Fruit fly (Drosophila melanogaster) whole organism: ENCODE measurements around the gene Vps39.

Experiments
- CG8478 ChIP-seq: fragments of >200 bp; optimal IDR thresholded peaks from 2 replicates; lab custom pipeline; 2018; ENCODE audit warnings: inconsistent platforms
- Dll ChIP-seq: fragments of >200 bp; optimal IDR thresholded peaks from 2 replicates; lab custom pipeline; 2017
- EcR ChIP-seq, 2 experiments: fragments of >200 bp; optimal IDR thresholded peaks; 2 replicates each; lab custom pipeline; 2017; ENCODE audit warnings: missing biosample characterization in 2 of 2, missing genetic modification characterization in 2 of 2, missing genetic modification reagents in 2 of 2
- pan ChIP-seq: fragments of >200 bp; optimal IDR thresholded peaks from 2 replicates; lab custom pipeline; 2017
- psq ChIP-seq: fragments of >200 bp; optimal IDR thresholded peaks from 2 replicates; lab custom pipeline; 2017
- usp ChIP-seq: fragments of >200 bp; optimal IDR thresholded peaks from 2 replicates; lab custom pipeline; 2017; ENCODE audit warnings: missing biosample characterization, missing genetic modification characterization, mixed read lengths

Gene Vps39

DNA sequence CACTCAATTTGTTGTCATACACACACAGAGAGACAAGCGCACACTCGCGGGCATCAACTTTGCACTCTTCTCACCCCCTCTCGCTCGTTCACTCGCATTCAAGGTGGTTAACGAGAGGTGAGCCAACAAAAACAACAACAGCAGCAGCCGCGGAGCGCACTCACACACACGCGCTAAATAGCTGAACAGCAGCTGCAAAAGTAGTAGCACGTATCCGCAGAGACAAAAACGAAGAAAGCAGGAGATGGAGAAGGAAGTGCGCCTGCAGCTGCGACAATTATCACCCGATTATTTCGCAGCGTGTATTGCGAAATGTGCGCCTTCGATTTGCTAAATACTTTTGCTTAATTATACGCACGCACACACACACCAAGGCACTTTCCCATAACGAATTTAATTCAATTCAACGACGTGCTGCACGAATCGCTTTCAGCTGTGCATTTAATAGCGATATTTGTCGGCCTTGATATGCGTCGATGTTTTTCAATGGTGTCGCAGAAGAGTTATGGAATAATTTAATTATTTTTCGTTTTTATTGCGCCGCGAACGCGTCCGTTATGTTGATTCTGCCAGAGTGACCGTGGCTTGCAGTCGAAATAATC, 24.2 kb upstream of the Vps39 start:
- TF ChIP-seq EcR (GFP tag; optimal IDR thresholded peaks at IDR 0.05; lab: Kevin White, UChicago) (no peak), CG8478 (lab: Kevin White, UChicago) (no peak), usp (no peak), psq (lab: Kevin White, UChicago) (no peak), pan (lab: Kevin White, UChicago) (no peak), Dll (no peak)

dm6 chr3R:18297444-18298297, 23.4 kb upstream of the Vps39 start:
- no peak for TF ChIP-seq EcR (GFP tag; optimal IDR thresholded peaks at IDR 0.05; lab: Kevin White, UChicago)
- no peak for TF ChIP-seq pan (lab: Kevin White, UChicago)
- TF ChIP-seq psq (lab: Kevin White, UChicago), result no peak
- TF ChIP-seq usp, result no peak
- TF ChIP-seq CG8478 (lab: Kevin White, UChicago), result no peak
- no peak for TF ChIP-seq Dll

- TF ChIP-seq usp, result no peak
- TF ChIP-seq psq (lab: Kevin White, UChicago), result no peak
- no peak for TF ChIP-seq Dll
- no peak for TF ChIP-seq pan (lab: Kevin White, UChicago)
- no peak for TF ChIP-seq EcR (GFP tag; optimal IDR thresholded peaks at IDR 0.05; lab: Kevin White, UChicago)
- no peak for TF ChIP-seq CG8478 (lab: Kevin White, UChicago)
These were observed 22.5 kb upstream of the Vps39 start for dm6 chr3R:18296737-18297136.

dm6 chr3R:18296084-18296483, 21.8 kb upstream of the Vps39 start:
- no peak for TF ChIP-seq EcR (GFP tag; optimal IDR thresholded peaks at IDR 0.05; lab: Kevin White, UChicago)
- TF ChIP-seq psq (lab: Kevin White, UChicago), result no peak
- TF ChIP-seq Dll, result no peak
- TF ChIP-seq pan (lab: Kevin White, UChicago), result no peak
- no peak for TF ChIP-seq CG8478 (lab: Kevin White, UChicago)
- TF ChIP-seq usp, result no peak

DNA sequence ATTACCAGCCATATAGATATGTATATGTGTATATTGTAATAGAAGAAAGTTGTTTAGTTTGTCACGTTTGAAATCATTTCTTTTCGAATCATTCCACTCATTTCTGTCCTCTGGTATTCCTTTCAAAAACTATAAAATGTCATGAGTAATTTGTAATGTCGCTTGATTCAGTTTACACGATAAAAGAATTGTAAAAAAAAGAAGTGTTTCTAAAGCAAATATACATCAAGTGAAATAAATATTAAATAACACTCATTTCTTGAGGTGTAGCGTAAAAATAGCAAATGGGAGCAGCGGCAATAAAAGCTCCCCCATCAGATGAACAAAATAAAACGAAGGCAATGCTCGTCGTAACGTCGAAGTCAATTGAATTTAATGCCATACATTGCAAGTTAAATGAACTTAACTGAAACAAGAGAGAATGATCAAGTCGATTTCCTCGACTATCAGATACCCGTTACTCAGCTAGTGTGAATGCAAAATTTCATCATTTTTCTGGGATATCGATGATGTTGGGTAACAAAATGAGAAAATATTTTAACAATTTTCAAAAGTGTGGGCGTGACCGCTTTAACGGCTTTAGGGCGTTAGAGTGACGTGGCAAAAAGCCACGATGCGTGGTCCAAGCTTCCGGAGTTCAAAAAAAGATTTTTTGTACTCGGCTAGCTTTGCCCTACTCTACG, 21.2 kb upstream of the Vps39 start:
- no peak for TF ChIP-seq CG8478 (lab: Kevin White, UChicago)
- no peak for TF ChIP-seq usp

DNA sequence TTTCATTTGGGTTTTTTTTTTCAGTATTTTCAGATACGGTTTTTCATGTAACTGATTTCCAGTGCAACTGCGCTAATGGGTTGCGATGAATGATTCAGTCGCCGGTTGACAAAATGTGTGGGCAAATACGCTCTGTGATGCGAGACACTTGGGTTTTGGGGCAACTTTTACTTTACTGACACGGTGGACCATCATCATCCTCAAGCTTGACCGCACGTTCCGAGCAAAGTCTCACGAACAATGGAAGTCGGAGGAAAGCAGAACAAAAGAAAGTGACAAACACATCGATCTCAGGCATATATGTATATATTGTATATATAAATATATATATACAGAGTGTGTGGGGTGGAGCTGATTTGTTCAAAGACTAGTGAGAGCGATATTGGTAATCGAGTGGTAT, 20.2 kb upstream of the Vps39 start:
- TF ChIP-seq EcR (GFP tag; optimal IDR thresholded peaks at IDR 0.05; lab: Kevin White, UChicago) (no peak), CG8478 (lab: Kevin White, UChicago) (no peak), psq (lab: Kevin White, UChicago) (no peak), usp (no peak), pan (lab: Kevin White, UChicago) (no peak)

DNA sequence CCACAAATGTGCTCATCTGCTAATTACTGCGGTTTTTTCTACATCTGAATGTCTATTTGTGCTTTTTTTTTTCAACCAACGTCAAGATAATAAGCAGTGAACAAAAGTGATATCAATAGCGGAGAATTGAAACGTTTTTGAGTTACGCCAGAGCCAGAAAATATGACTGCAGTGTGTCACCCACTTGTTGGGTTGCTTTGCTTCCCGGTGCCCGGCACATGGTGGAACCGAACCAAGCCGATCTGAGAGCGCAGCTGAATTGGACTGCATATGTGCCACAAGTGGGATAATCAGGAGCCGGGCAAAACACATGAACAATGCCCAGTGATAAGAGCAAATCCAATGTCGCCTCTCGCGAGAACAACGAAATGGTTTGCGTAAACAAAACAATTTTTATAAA, 18.1 kb upstream of the Vps39 start:
- TF ChIP-seq pan (lab: Kevin White, UChicago) (no peak), usp (no peak)

- TF ChIP-seq psq (lab: Kevin White, UChicago) (no peak), usp (no peak)
These were observed 17.6 kb upstream of the Vps39 start for dm6 chr3R:18291831-18292230.

DNA sequence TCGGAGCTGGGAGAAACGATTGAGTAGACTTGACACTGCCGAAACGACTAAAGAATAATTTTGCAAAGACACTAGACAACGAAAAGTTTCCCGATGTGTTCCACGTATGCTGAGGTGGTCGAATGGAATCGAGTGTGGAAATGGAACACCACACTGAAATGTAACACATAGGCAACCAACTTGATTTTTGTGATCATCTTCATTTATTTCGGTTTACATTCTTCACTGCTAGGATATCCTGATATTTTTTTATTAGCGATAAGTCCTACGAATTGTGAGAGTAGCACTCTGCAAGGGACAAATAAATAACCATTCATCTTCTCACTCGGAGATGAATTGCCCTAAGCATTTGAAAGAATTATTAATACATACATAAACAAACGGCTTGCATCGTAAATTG, 14.4 kb upstream of the Vps39 start, which contains the start of gene CG7131:
TSS of gene CG7131 (minus strand) at position 101 of the 400 bp plus-strand sequence.
- no peak for TF ChIP-seq CG8478 (lab: Kevin White, UChicago)
- TF ChIP-seq usp, result no peak
- no peak for TF ChIP-seq Dll
- TF ChIP-seq psq (lab: Kevin White, UChicago), result no peak
- no peak for TF ChIP-seq EcR (GFP tag; optimal IDR thresholded peaks at IDR 0.05; lab: Kevin White, UChicago)
- no peak for TF ChIP-seq pan (lab: Kevin White, UChicago)

DNA sequence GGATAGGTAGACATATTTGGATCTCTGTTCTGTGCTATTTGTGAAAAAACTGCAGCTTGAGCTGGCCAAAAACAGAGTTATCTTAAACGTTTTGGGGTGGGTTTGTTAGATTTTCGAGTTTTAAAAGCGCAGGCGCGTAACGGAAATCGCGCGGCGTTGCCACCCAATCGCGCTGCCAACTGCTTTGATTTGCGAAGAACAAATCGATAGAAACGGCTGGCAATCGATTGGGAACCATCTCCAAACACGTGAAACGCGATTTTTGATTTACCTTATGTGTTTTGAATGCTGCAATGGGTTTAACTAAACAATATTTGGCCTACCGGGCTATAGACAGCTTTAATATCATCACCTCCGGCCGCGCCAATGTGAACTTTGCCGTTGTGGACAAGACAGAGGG, 9.2 kb upstream of the Vps39 start, which contains the start of the genes CG14312 and CG8064:
TSS of gene CG14312 (minus strand) at position 88 of the 400 bp plus-strand sequence.
TSS of gene CG8064 (plus strand) at position 220 of the 400 bp plus-strand sequence.
- TF ChIP-seq EcR (GFP tag; optimal IDR thresholded peaks at IDR 0.05; lab: Kevin White, UChicago) (no peak), psq (lab: Kevin White, UChicago) (no peak), CG8478 (lab: Kevin White, UChicago) (no peak), pan (lab: Kevin White, UChicago) (no peak), Dll (no peak), usp (no peak)

- no peak for TF ChIP-seq psq (lab: Kevin White, UChicago)
- TF ChIP-seq usp, result no peak
- no peak for TF ChIP-seq EcR (GFP tag; optimal IDR thresholded peaks at IDR 0.05; lab: Kevin White, UChicago)
- TF ChIP-seq pan (lab: Kevin White, UChicago), result no peak
- TF ChIP-seq Dll, result no peak
- no peak for TF ChIP-seq CG8478 (lab: Kevin White, UChicago)
These were observed 6.7 kb upstream of the Vps39 start for dm6 chr3R:18280866-18281473.

DNA sequence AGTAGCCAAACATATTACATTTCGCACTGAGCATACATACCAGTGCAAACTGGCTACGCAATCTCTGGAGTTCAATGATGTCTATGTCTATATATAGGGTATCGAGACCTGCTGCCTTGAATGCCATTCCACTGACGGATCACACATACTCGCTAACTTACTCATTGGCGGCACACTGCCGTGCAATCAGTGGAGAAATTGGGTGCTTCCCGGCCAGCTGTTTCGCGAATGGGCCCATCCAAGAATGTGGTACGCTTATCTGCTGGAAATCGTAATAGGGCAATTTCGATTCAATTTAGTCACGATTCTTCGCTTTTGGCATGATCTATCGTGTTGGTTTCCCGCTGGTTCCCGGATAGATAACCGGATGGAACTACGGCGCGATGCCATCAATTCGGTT, 5.9 kb upstream of the Vps39 start:
- TF ChIP-seq usp, result no peak
- TF ChIP-seq CG8478 (lab: Kevin White, UChicago), result no peak
- TF ChIP-seq psq (lab: Kevin White, UChicago), result no peak
- TF ChIP-seq EcR (GFP tag; optimal IDR thresholded peaks at IDR 0.05; lab: Kevin White, UChicago), result no peak
